Fruit fly (Drosophila melanogaster) whole organism, wandering third instar larva: ENCODE data around the gene Phs.

Source experiments
- Abd-B ChIP-seq: fragments of >200 bp; optimal IDR thresholded peaks from 2 replicates; lab custom pipeline; 2017; ENCODE audit warnings: missing biosample characterization, missing genetic modification characterization
- CG32264 ChIP-seq: fragments of 200-800 bp; sonication (Bioruptor generic); optimal IDR thresholded peaks from 2 replicates; lab custom pipeline; 2016; ENCODE audit warnings: missing biosample characterization, missing genetic modification characterization
- CG9705 ChIP-seq: fragments of 200-800 bp; sonication (Bioruptor generic); optimal IDR thresholded peaks from 2 replicates; lab custom pipeline; 2018; ENCODE audit warnings: missing biosample characterization, mild to moderate bottlenecking, missing genetic modification characterization
- CrebA ChIP-seq: fragments of 200-800 bp; sonication (Bioruptor generic); optimal IDR thresholded peaks from 2 replicates; lab custom pipeline; 2016; ENCODE audit warnings: missing biosample characterization, mild to moderate bottlenecking, missing genetic modification characterization, borderline replicate concordance
- Dfd ChIP-seq: fragments of >200 bp; optimal IDR thresholded peaks from 2 replicates; lab custom pipeline; 2017; ENCODE audit warnings: missing biosample characterization, missing genetic modification characterization
- Dif ChIP-seq: fragments of 200-275, 200-300 bp; sonication (Bioruptor generic); optimal IDR thresholded peaks from 2 replicates; lab custom pipeline; 2018; ENCODE audit warnings: missing biosample characterization, missing genetic modification characterization; ENCODE audit not compliant: partially characterized antibody
- GATAd ChIP-seq: sonication (Bioruptor generic); optimal IDR thresholded peaks from 2 replicates; lab custom pipeline; 2016; ENCODE audit warnings: missing biosample characterization, missing genetic modification characterization
- HLH106 ChIP-seq: fragments of 200-800 bp; optimal IDR thresholded peaks from 3 replicates; lab custom pipeline; 2019; ENCODE audit warnings: missing biosample characterization, mild to moderate bottlenecking, missing genetic modification characterization, moderate library complexity
- Hnf4 ChIP-seq: fragments of 200-800 bp; sonication (Bioruptor generic); optimal IDR thresholded peaks from 2 replicates; lab custom pipeline; 2016; ENCODE audit warnings: missing biosample characterization, mild to moderate bottlenecking, missing genetic modification characterization
- Hr78 ChIP-seq: fragments of >200 bp; optimal IDR thresholded peaks from 2 replicates; lab custom pipeline; 2017; ENCODE audit warnings: missing biosample characterization, missing genetic modification characterization
- Hr83 ChIP-seq: fragments of 200-300 bp; sonication (Bioruptor generic); optimal IDR thresholded peaks from 2 replicates; lab custom pipeline; 2016; ENCODE audit warnings: missing biosample characterization, mild to moderate bottlenecking, missing genetic modification characterization, moderate library complexity; ENCODE audit not compliant: poor library complexity, severe bottlenecking
- Jra ChIP-seq: sonication (Bioruptor generic); optimal IDR thresholded peaks from 2 replicates; lab custom pipeline; 2016; ENCODE audit warnings: missing biosample characterization, missing genetic modification characterization
- Mio ChIP-seq: sonication (Bioruptor generic); optimal IDR thresholded peaks from 2 replicates; lab custom pipeline; 2016; ENCODE audit warnings: missing biosample characterization, missing genetic modification characterization
- Myc ChIP-seq: fragments of >200 bp; optimal IDR thresholded peaks from 2 replicates; lab custom pipeline; 2017
- N ChIP-seq: fragments of >200 bp; optimal IDR thresholded peaks from 2 replicates; lab custom pipeline; 2018; ENCODE audit warnings: missing biosample characterization, missing external identifiers, missing genetic modification characterization
- OdsH ChIP-seq: fragments of 200-800 bp; sonication (Bioruptor generic); optimal IDR thresholded peaks from 2 replicates; lab custom pipeline; 2016; ENCODE audit warnings: missing biosample characterization, mild to moderate bottlenecking, missing genetic modification characterization
- Rel ChIP-seq, 2 experiments: fragments of 200-800 bp; sonication (Bioruptor generic) in 1 of 2; optimal IDR thresholded peaks; 2 replicates in 1 of 2; 3 replicates in 1 of 2; lab custom pipeline; 2016 to 2019; ENCODE audit warnings: mild to moderate bottlenecking in 2 of 2, missing biosample characterization in 2 of 2, missing genetic modification characterization in 2 of 2, moderate library complexity in 1 of 2
- Sp1 ChIP-seq: fragments of 200-800 bp; sonication (Bioruptor generic); optimal IDR thresholded peaks from 3 replicates; lab custom pipeline; 2019; ENCODE audit warnings: missing biosample characterization, mild to moderate bottlenecking, missing genetic modification characterization, moderate library complexity
- Vsx2 ChIP-seq: fragments of 200-300, 225-300 bp; sonication (Bioruptor generic); optimal IDR thresholded peaks from 2 replicates; lab custom pipeline; 2018; ENCODE audit warnings: missing biosample characterization, missing genetic modification characterization; ENCODE audit not compliant: partially characterized antibody
- br ChIP-seq: fragments of 200-800 bp; sonication (Bioruptor generic); optimal IDR thresholded peaks from 2 replicates; lab custom pipeline; 2016; ENCODE audit warnings: missing biosample characterization, missing genetic modification characterization
- brk ChIP-seq: fragments of 200-800 bp; sonication (Bioruptor generic); optimal IDR thresholded peaks from 2 replicates; lab custom pipeline; 2016; ENCODE audit warnings: missing biosample characterization, mild to moderate bottlenecking, missing genetic modification characterization
- dl ChIP-seq, 2 experiments: fragments of 175-275, 200-275 bp in 1 of 2; fragments of 200-275 bp in 1 of 2; sonication (Bioruptor generic); optimal IDR thresholded peaks; lab custom pipeline; 2018; ENCODE audit warnings: mild to moderate bottlenecking in 2 of 2, missing biosample characterization in 2 of 2, missing genetic modification characterization in 2 of 2, moderate library complexity in 2 of 2; ENCODE audit not compliant: partially characterized antibody in 2 of 2, insufficient read depth in 1 of 2
- dmrt93B ChIP-seq: fragments of 200-800 bp; sonication (Bioruptor generic); optimal IDR thresholded peaks from 2 replicates; lab custom pipeline; 2018; ENCODE audit warnings: missing biosample characterization, mild to moderate bottlenecking, missing genetic modification characterization
- dsf ChIP-seq: sonication (Bioruptor generic); optimal IDR thresholded peaks from 2 replicates; lab custom pipeline; 2016; ENCODE audit warnings: missing biosample characterization, missing genetic modification characterization, borderline replicate concordance
- ey ChIP-seq: fragments of 200-800 bp; sonication (Bioruptor generic); optimal IDR thresholded peaks from 2 replicates; lab custom pipeline; 2016; ENCODE audit warnings: missing biosample characterization, missing genetic modification characterization
- foxo ChIP-seq, 2 experiments: fragments of 200-800 bp; sonication (Bioruptor generic); optimal IDR thresholded peaks; 2 replicates in 1 of 2; 3 replicates in 1 of 2; lab custom pipeline; 2016 to 2017; ENCODE audit warnings: missing biosample characterization in 2 of 2, missing genetic modification characterization in 2 of 2
- fru ChIP-seq: fragments of 200-800 bp; sonication (Bioruptor generic); optimal IDR thresholded peaks from 3 replicates; lab custom pipeline; 2016; ENCODE audit warnings: missing biosample characterization, mild to moderate bottlenecking, missing genetic modification characterization
- h ChIP-seq: fragments of 200-800 bp; sonication (Bioruptor generic); optimal IDR thresholded peaks from 3 replicates; lab custom pipeline; 2016; ENCODE audit warnings: missing biosample characterization, mild to moderate bottlenecking, missing genetic modification characterization
- jim ChIP-seq: fragments of 175-275, 200-325 bp; sonication (Bioruptor generic); optimal IDR thresholded peaks from 2 replicates; lab custom pipeline; 2016; ENCODE audit warnings: missing biosample characterization, mild to moderate bottlenecking, missing genetic modification characterization
- lola ChIP-seq: fragments of >200 bp; optimal IDR thresholded peaks from 2 replicates; lab custom pipeline; 2017; ENCODE audit warnings: missing biosample characterization, missing genetic modification characterization
- pan ChIP-seq: fragments of >200 bp; optimal IDR thresholded peaks from 2 replicates; lab custom pipeline; 2017
- psq ChIP-seq: fragments of 200-800 bp; sonication (Bioruptor generic); optimal IDR thresholded peaks from 3 replicates; lab custom pipeline; 2017; ENCODE audit warnings: missing biosample characterization, mild to moderate bottlenecking, missing genetic modification characterization, moderate library complexity
- rgr ChIP-seq: fragments of 200-800 bp; sonication (Bioruptor generic); optimal IDR thresholded peaks from 3 replicates; lab custom pipeline; 2016; ENCODE audit warnings: missing biosample characterization, mild to moderate bottlenecking, missing genetic modification characterization
- sage ChIP-seq: fragments of 200-800 bp; sonication (Bioruptor generic); optimal IDR thresholded peaks from 2 replicates; lab custom pipeline; 2016; ENCODE audit warnings: missing biosample characterization, mild to moderate bottlenecking, missing genetic modification characterization
- sv ChIP-seq: fragments of 200-800 bp; sonication (Bioruptor generic); optimal IDR thresholded peaks from 3 replicates; lab custom pipeline; 2016; ENCODE audit warnings: missing biosample characterization, missing genetic modification characterization
- tai ChIP-seq: sonication (Bioruptor generic); optimal IDR thresholded peaks from 2 replicates; lab custom pipeline; 2016; ENCODE audit warnings: missing biosample characterization, missing genetic modification characterization
- usp ChIP-seq: fragments of >200 bp; optimal IDR thresholded peaks from 2 replicates; lab custom pipeline; 2017; ENCODE audit warnings: missing biosample characterization, missing genetic modification characterization
- woc ChIP-seq: sonication (Bioruptor generic); optimal IDR thresholded peaks from 2 replicates; lab custom pipeline; 2016; ENCODE audit warnings: missing biosample characterization, mild to moderate bottlenecking, missing genetic modification characterization

Gene Phs

DNA sequence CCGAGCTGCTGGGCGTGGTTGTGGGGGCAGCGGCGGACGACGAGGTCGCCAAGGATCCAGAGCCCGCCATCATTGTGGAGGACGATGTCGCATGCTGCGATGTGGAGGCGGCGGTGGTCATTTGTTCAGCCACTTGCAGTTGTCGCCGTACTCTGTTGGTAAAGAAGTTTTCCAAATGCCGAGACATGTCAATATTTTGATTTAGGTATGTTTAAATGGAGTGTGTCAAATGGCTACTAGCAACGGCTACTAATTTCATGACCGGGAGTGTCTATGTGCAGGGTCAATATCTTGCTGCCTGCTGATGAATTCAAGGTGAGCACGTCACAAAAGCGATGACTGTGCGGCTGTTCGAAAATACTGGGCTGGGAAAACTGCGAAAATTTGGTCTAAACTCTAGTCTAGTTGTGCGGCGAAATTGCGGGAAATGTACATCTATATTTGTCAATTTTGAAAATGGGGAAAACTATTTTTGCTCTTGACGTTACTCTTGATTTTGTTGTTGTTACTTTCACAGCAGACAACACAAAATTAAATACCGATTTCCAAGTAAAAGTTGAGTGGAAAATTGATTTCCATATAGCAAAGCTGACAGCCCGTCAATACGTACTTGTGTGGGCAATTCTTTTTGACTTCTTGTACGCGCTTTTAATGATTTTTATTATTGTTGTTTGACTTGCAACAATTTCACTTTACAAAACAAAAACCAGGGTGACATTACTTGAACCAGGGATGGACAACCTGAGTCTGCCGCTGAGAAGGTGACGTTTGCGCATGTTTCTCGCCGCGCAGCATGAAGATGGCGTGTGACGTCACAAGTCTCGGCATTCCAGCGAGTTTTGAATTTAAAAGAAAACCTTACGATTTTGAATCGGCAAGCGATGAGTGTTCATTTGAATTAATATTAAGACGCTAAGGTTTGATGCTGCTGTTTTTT is 32.0 kb upstream of the Phs start, which contains the start of gene CG7656:
TSS of gene CG7656 (minus strand) at position 731 of the 937 bp plus-strand sequence.
- TF ChIP-seq jim: peak; percentile 7
- peak; percentile 51 for TF ChIP-seq Sp1 (GFP tag; lab: Kevin White, UChicago)
- TF ChIP-seq Rel (GFP tag; optimal IDR thresholded peaks at IDR 0.05; lab: Kevin White, UChicago): no peak
- peak; percentile 58 for TF ChIP-seq Rel (tag; optimal IDR thresholded peaks at IDR 0.05; lab: Kevin White, UChicago)
- peak; percentile 58 for TF ChIP-seq ey (GFP tag; lab: Kevin White, UChicago)
- peak; percentile 92 for TF ChIP-seq woc (GFP tag; lab: Kevin White, UChicago)
- TF ChIP-seq N (GFP tag; lab: Kevin White, UChicago): no peak
- no peak for TF ChIP-seq dsf (GFP tag; lab: Kevin White, UChicago)
- peak; percentile 67 for TF ChIP-seq sv
- peak; percentile 18 for TF ChIP-seq CG9705 (GFP tag; lab: Kevin White, UChicago)
- TF ChIP-seq Dfd (GFP tag; lab: Kevin White, UChicago): no peak
- no peak for TF ChIP-seq brk (GFP tag; lab: Kevin White, UChicago)
- no peak for TF ChIP-seq pan (lab: Kevin White, UChicago)
- no peak for TF ChIP-seq Dif (GFP tag; lab: Kevin White, UChicago)
- no peak for TF ChIP-seq tai (GFP tag; lab: Kevin White, UChicago)
- TF ChIP-seq GATAd: no peak
- no peak for TF ChIP-seq Mio
- TF ChIP-seq dmrt93B: no peak
- peak in 1 of 2 experiments; percentile 80 for TF ChIP-seq foxo (GFP tag; optimal IDR thresholded peaks at IDR 0.05; lab: Kevin White, UChicago)
- no peak for TF ChIP-seq Abd-B (GFP tag; lab: Kevin White, UChicago)
- peak; percentile 60 for TF ChIP-seq br (GFP tag; lab: Kevin White, UChicago)
- TF ChIP-seq dl (GFP tag; optimal IDR thresholded peaks at IDR 0.05; lab: Kevin White, UChicago; ENCODE audit: insufficient read depth in 1 of 2, partially characterized antibody in 2 of 2): no peak
- TF ChIP-seq Hr83: peak; percentile 94
- peak; percentile 80 for TF ChIP-seq Hnf4 (GFP tag; lab: Kevin White, UChicago)
- TF ChIP-seq CG32264: no peak
- TF ChIP-seq psq (GFP tag; lab: Kevin White, UChicago): peak; percentile 27
- peak; percentile 76 for TF ChIP-seq fru (GFP tag; lab: Kevin White, UChicago)
- TF ChIP-seq Vsx2: no peak
- no peak for TF ChIP-seq sage (GFP tag; lab: Kevin White, UChicago)
- TF ChIP-seq Myc (lab: Kevin White, UChicago): no peak
- TF ChIP-seq usp: no peak
- no peak for TF ChIP-seq lola (GFP tag; lab: Kevin White, UChicago)
- TF ChIP-seq rgr (GFP tag; lab: Kevin White, UChicago): peak; percentile 71
- no peak for TF ChIP-seq Hr78 (GFP tag; lab: Kevin White, UChicago)
- peak; percentile 5 for TF ChIP-seq Jra (GFP tag; lab: Kevin White, UChicago)
- TF ChIP-seq CrebA (GFP tag; lab: Kevin White, UChicago): no peak
- peak; percentile 48 for TF ChIP-seq OdsH
- peak; percentile 33 for TF ChIP-seq HLH106 (tag; lab: Kevin White, UChicago)
- TF ChIP-seq h (GFP tag; lab: Kevin White, UChicago): peak; percentile 51

DNA sequence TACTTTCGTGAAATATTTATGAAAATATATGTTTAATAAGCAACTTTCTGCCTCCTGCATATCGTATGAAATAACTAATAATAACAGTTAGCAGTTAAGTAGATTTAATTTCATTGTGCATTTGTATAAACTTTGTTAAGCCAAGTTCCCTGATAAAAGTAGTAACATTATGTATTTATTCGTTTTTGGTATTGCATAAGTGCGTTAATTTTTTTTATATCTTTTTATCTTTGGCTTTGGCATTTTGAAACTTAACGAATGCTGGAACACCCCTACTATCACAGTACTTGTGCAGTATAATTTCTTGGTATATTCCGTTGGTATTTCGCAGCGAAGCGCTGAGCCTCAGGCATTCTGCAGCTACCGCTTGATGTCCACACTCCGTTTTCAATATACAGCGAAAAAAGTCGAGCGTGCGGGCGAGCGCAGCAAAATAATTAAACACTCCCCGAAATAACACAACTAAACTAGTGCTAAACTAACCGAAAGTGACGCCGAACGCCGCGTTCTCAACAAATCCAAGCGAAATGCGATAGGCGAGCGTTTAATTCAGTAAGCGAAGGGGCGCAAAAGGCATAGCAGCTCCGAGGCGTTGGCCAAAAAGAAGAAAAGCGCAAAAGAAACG is 31.1 kb upstream of the Phs start, which contains the start of gene RhoGAP71E:
TSS of gene RhoGAP71E (plus strand) at position 347 of the 625 bp plus-strand sequence.
- peak; percentile 19 for TF ChIP-seq h (GFP tag; lab: Kevin White, UChicago)
- TF ChIP-seq fru (GFP tag; lab: Kevin White, UChicago): no peak
- TF ChIP-seq OdsH: peak; percentile 36
- TF ChIP-seq dl (GFP tag; optimal IDR thresholded peaks at IDR 0.05; lab: Kevin White, UChicago; ENCODE audit: insufficient read depth in 1 of 2, partially characterized antibody in 2 of 2): no peak
- no peak for TF ChIP-seq Dfd (GFP tag; lab: Kevin White, UChicago)
- peak; percentile 44 for TF ChIP-seq Hr83
- peak; percentile 57 for TF ChIP-seq Sp1 (GFP tag; lab: Kevin White, UChicago)
- peak in 1 of 2 experiments; percentile 44 for TF ChIP-seq foxo (GFP tag; optimal IDR thresholded peaks at IDR 0.05; lab: Kevin White, UChicago)
- peak; percentile 97 for TF ChIP-seq psq (GFP tag; lab: Kevin White, UChicago)
- TF ChIP-seq br (GFP tag; lab: Kevin White, UChicago): peak; percentile 44
- no peak for TF ChIP-seq Rel (GFP tag; optimal IDR thresholded peaks at IDR 0.05; lab: Kevin White, UChicago)
- peak; percentile 50 for TF ChIP-seq Rel (tag; optimal IDR thresholded peaks at IDR 0.05; lab: Kevin White, UChicago)
- TF ChIP-seq woc (GFP tag; lab: Kevin White, UChicago): peak; percentile 5
- TF ChIP-seq Myc (lab: Kevin White, UChicago): no peak
- TF ChIP-seq HLH106 (tag; lab: Kevin White, UChicago): peak; percentile 55
- TF ChIP-seq sv: no peak
- no peak for TF ChIP-seq ey (GFP tag; lab: Kevin White, UChicago)
- peak; percentile 57 for TF ChIP-seq rgr (GFP tag; lab: Kevin White, UChicago)
- peak; percentile 23 for TF ChIP-seq Hnf4 (GFP tag; lab: Kevin White, UChicago)
- no peak for TF ChIP-seq dmrt93B
